Fruit fly (Drosophila melanogaster): Measurements from ENCODE around the gene CG13970.

CG13970 gene

DNA sequence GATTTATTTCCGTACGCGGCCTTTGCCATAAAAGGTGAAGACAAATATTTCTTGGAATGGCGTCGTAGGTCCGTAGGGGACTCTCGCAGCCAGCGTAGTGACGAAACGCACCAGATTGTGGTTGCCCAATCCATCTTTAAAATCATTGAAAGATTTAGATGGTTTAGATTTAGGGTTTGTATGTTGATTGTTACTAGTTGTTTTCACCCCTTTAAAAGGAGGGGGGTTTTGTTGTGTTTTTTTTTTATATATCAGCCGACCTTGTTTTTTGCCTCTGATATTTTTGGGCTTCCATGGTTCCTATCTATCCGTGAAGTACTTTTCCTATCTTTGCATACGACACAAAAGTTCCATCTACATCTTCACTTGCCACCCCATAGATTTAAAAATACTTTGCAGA is 25.1 kb downstream of the CG13970 start (continued):
- TF ChIP-seq CG11504 (tag; optimal IDR thresholded peaks at IDR 0.05) (peak; percentile 23), CG14965 (GFP tag; optimal IDR thresholded peaks at IDR 0.05; ENCODE audit: borderline replicate concordance) (no peak), caup (GFP tag; optimal IDR thresholded peaks at IDR 0.05; ENCODE audit: severe bottlenecking) (peak; percentile 8), ab (GFP tag; optimal IDR thresholded peaks at IDR 0.05) (no peak), CG15601 (tag; optimal IDR thresholded peaks at IDR 0.05) (no peak), CG12659 (GFP tag; optimal IDR thresholded peaks at IDR 0.05) (peak; percentile 26), CG11247 (GFP tag; IDR thresholded peaks at IDR 0.05) (no peak), nerfin-1 (tag; optimal IDR thresholded peaks at IDR 0.05) (no peak), Oli (tag; optimal IDR thresholded peaks at IDR 0.05) (no peak), exex (tag; optimal IDR thresholded peaks at IDR 0.05) (peak; percentile 32), Lhr (GFP tag; optimal IDR thresholded peaks at IDR 0.05) (no peak), Rfx (GFP tag; IDR thresholded peaks at IDR 0.05) (peak; percentile 58), kay (GFP tag; optimal IDR thresholded peaks at IDR 0.05) (no peak), CG7786 (GFP tag; optimal IDR thresholded peaks at IDR 0.05) (peak; percentile 48), aop (GFP tag; IDR thresholded peaks at IDR 0.05) (no peak), sna (GFP tag; IDR thresholded peaks at IDR 0.05; ENCODE audit: partially characterized antibody) (no peak), eyg (GFP tag; optimal IDR thresholded peaks at IDR 0.05) (peak; percentile 50), fu2 (GFP tag; optimal IDR thresholded peaks at IDR 0.05) (peak; percentile 46), CG4707 (GFP tag; optimal IDR thresholded peaks at IDR 0.05) (no peak), CG14050 (GFP tag; IDR thresholded peaks at IDR 0.05) (no peak), z (GFP tag; IDR thresholded peaks at IDR 0.05) (no peak), CG9817 (tag; optimal IDR thresholded peaks at IDR 0.05) (no peak), CG14667 (GFP tag; IDR thresholded peaks at IDR 0.05) (no peak), D19B (GFP tag; optimal IDR thresholded peaks at IDR 0.05) (no peak), seq (GFP tag; IDR thresholded peaks at IDR 0.05) (peak; percentile 49; the same call in 1 of the 2 replicates), nau (GFP tag; optimal IDR thresholded peaks at IDR 0.05) (no peak), NFAT (GFP tag; IDR thresholded peaks at IDR 0.05) (no peak), CG7839 (tag; optimal IDR thresholded peaks at IDR 0.05) (peak; percentile 32), CG9932 (GFP tag; IDR thresholded peaks at IDR 0.05) (peak; percentile 53), tio (GFP tag; optimal IDR thresholded peaks at IDR 0.05) (no peak), CG12769 (tag; optimal IDR thresholded peaks at IDR 0.05) (no peak), ato (GFP tag; IDR thresholded peaks at IDR 0.05; ENCODE audit: partially characterized antibody) (no peak), CG13296 (GFP tag; optimal IDR thresholded peaks at IDR 0.05) (no peak), corto (GFP tag; optimal IDR thresholded peaks at IDR 0.05) (no peak), Hr78 (GFP tag; optimal IDR thresholded peaks at IDR 0.05) (peak in 1 of 2 experiments; percentile 16), E2f1 (GFP tag; IDR thresholded peaks at IDR 0.05) (peak; percentile 43; the same call in 1 of the 2 replicates), Gug (GFP tag; IDR thresholded peaks at IDR 0.05) (0 out of 4 replicates have a peak, but pooled peaks have one; percentile 20), tup (GFP tag; optimal IDR thresholded peaks at IDR 0.05) (no peak), pb (GFP tag; optimal IDR thresholded peaks at IDR 0.05) (peak; percentile 7), Sry-β (GFP tag; optimal IDR thresholded peaks at IDR 0.05) (no peak), Ets65A (GFP tag) (no peak), CG15011 (GFP tag; optimal IDR thresholded peaks at IDR 0.05) (peak; percentile 10), cad (GFP tag; optimal IDR thresholded peaks at IDR 0.05) (no peak), Mrtf (GFP tag; IDR thresholded peaks at IDR 0.05) (no peak), Bgb (GFP tag; IDR thresholded peaks at IDR 0.05; ENCODE audit: partially characterized antibody) (no peak), sqz (GFP tag; optimal IDR thresholded peaks at IDR 0.05) (no peak), CG15514 (GFP tag; optimal IDR thresholded peaks at IDR 0.05) (peak; percentile 21), BtbVII (GFP tag; optimal IDR thresholded peaks at IDR 0.05) (peak; percentile 16), CG13894 (tag; optimal IDR thresholded peaks at IDR 0.05) (no peak), Hmr (GFP tag; optimal IDR thresholded peaks at IDR 0.05) (peak; percentile 44)

Measured in whole organism, embryonic.